Worm (Caenorhabditis elegans) whole organism, early embryonic: ENCODE data around the gene C16D9.3.

Source experiments
- B0310.2 ChIP-seq: sonication (generic microtip); optimal IDR thresholded peaks from 2 replicates; lab custom pipeline; 2016; ENCODE audit warnings: mild to moderate bottlenecking, missing genetic modification characterization, missing compliant biosample characterization
- F13C5.2 ChIP-seq: sonication (generic microtip); optimal IDR thresholded peaks from 2 replicates; lab custom pipeline; 2017; ENCODE audit warnings: mild to moderate bottlenecking, missing genetic modification characterization, inconsistent platforms, missing compliant biosample characterization
- aly-1 ChIP-seq: sonication (generic microtip); optimal IDR thresholded peaks from 2 replicates; lab custom pipeline; 2016; ENCODE audit warnings: missing genetic modification characterization, missing compliant biosample characterization
- ama-1 ChIP-seq: fragments of 150-350 bp; optimal IDR thresholded peaks from 2 replicates; lab custom pipeline; 2014
- ceh-13 ChIP-seq: fragments of 200-800 bp; sonication (Bioruptor generic); optimal IDR thresholded peaks from 2 replicates; lab custom pipeline; 2018; ENCODE audit warnings: mild to moderate bottlenecking, missing genetic modification characterization, missing compliant biosample characterization
- ceh-36 ChIP-seq: sonication (generic microtip); optimal IDR thresholded peaks from 2 replicates; lab custom pipeline; 2016; ENCODE audit warnings: missing genetic modification characterization, inconsistent platforms, missing compliant biosample characterization
- ets-7 ChIP-seq: sonication (generic microtip); optimal IDR thresholded peaks from 2 replicates; lab custom pipeline; 2016; ENCODE audit warnings: missing genotype, missing genetic modification characterization, missing compliant biosample characterization
- flt-1 ChIP-seq: fragments of 200-800 bp; sonication (Bioruptor generic); IDR thresholded peaks from 2 replicates; pipeline ENCODE4 v1.3.6; 2022; ENCODE audit warnings: missing genetic modification characterization, missing compliant biosample characterization
- hmbx-1 ChIP-seq: sonication (generic microtip); optimal IDR thresholded peaks from 2 replicates; lab custom pipeline; 2016; ENCODE audit warnings: mild to moderate bottlenecking, missing genetic modification characterization, missing compliant biosample characterization
- hmg-4 ChIP-seq: fragments of 200-800 bp; sonication (Bioruptor generic); optimal IDR thresholded peaks from 2 replicates; lab custom pipeline; 2018; ENCODE audit warnings: mild to moderate bottlenecking, missing genetic modification characterization, missing compliant biosample characterization
- hnd-1 ChIP-seq: sonication (generic microtip); optimal IDR thresholded peaks from 2 replicates; lab custom pipeline; 2016; ENCODE audit warnings: missing genetic modification characterization, missing compliant biosample characterization
- pes-1 ChIP-seq: fragments of 200-800 bp; sonication (Bioruptor generic); IDR thresholded peaks from 2 replicates; pipeline ENCODE4 v1.3.6; 2022; ENCODE audit warnings: missing genetic modification reagents, missing genetic modification characterization, missing compliant biosample characterization
- scrt-1 ChIP-seq: fragments of 200-800 bp; sonication (Bioruptor generic); IDR thresholded peaks from 2 replicates; pipeline ENCODE4 v1.3.6; 2022; ENCODE audit warnings: missing genetic modification characterization, missing compliant biosample characterization
- sea-1 ChIP-seq: fragments of 200-800 bp; sonication (Bioruptor generic); conservative IDR thresholded peaks from 2 replicates; pipeline ENCODE4 v1.3.6; 2022; ENCODE audit warnings: missing genetic modification characterization, missing compliant biosample characterization
- tbx-11 ChIP-seq: fragments of 200-800 bp; sonication (Bioruptor generic); IDR thresholded peaks from 2 replicates; pipeline ENCODE4 v1.3.6; 2022; ENCODE audit warnings: missing genetic modification characterization, missing compliant biosample characterization
- tbx-37 ChIP-seq: fragments of 200-800 bp; sonication (Bioruptor generic); conservative IDR thresholded peaks from 2 replicates; pipeline ENCODE4 v1.3.6; 2022; ENCODE audit warnings: missing genetic modification reagents, missing genetic modification characterization, missing compliant biosample characterization
- tra-4 ChIP-seq: sonication (generic microtip); optimal IDR thresholded peaks from 2 replicates; lab custom pipeline; 2017; ENCODE audit warnings: missing genetic modification characterization, missing compliant biosample characterization

Gene C16D9.3

DNA sequence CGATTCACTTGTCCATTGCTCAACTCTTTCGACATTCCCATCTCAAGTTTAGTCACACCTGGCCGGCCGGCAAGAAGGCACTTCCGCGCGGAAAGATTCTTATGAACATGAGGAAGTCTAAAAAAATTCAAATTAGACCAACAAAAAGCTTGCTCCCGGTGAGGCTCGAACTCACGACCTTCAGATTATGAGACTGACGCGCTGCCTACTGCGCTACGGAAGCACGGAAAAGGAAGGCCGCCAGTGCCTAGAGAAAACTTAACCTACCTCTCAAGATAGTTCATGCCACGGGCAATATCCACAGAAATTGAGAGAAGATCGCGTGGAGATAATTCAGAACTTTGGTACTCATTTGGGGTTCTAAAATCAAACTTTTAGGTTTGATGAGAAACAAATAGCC, 9.8 kb downstream of the C16D9.3 start:
- TF ChIP-seq hmg-4 (GFP tag; lab: Kevin White, UChicago) (peak; percentile 19), flt-1 (GFP tag; lab: Robert Waterston, UW) (0 out of 2 replicates have a peak, but pooled peaks have one; percentile 44), tbx-37 (GFP tag; lab: Robert Waterston, UW) (0 out of 2 replicates have a peak, but pooled peaks have one; percentile 22), scrt-1 (peak; percentile 60; the same call in 1 of the 2 replicates), ceh-36 (tag; lab: Kevin White, UChicago) (no peak)

DNA sequence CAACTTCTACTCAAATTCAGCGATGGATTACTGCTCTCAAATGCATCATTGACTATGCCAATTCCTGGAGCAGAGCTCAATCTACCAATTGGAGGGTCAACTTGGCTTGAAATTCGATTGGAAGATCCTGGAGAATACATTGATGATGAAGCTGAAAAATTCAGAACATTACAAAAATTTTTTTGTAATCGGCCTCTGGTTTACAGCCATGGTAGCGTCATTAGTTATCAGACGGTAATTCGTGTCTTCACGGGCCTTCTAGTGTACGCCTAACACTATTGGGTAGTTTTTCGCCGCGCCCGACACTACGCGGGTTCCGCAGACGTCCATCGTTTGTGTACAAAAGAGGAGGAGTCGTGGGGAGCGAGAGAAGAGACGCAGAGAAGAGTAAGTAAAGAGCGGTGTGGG, 11.1 kb downstream of the C16D9.3 start:
- TF ChIP-seq F13C5.2 (peak; percentile 57), scrt-1 (no peak), pes-1 (GFP tag; lab: Robert Waterston, UW) (no peak), B0310.2 (tag; lab: Kevin White, UChicago) (no peak), tra-4 (tag; lab: Kevin White, UChicago) (no peak), aly-1 (tag; lab: Kevin White, UChicago) (peak; percentile 8), sea-1 (GFP tag; lab: Robert Waterston, UW) (no peak), flt-1 (GFP tag; lab: Robert Waterston, UW) (no peak), ceh-36 (tag; lab: Kevin White, UChicago) (no peak), hmg-4 (GFP tag; lab: Kevin White, UChicago) (peak; percentile 23), hnd-1 (tag; lab: Kevin White, UChicago) (no peak), ama-1 (lab: Kevin White, UChicago) (peak; percentile 73), ceh-13 (GFP tag; lab: Kevin White, UChicago) (no peak), tbx-11 (GFP tag; lab: Robert Waterston, UW) (peak; percentile 30; the same call in 1 of the 2 replicates), ets-7 (tag; lab: Kevin White, UChicago) (no peak), tbx-37 (GFP tag; lab: Robert Waterston, UW) (no peak), hmbx-1 (tag; lab: Kevin White, UChicago) (no peak)

DNA sequence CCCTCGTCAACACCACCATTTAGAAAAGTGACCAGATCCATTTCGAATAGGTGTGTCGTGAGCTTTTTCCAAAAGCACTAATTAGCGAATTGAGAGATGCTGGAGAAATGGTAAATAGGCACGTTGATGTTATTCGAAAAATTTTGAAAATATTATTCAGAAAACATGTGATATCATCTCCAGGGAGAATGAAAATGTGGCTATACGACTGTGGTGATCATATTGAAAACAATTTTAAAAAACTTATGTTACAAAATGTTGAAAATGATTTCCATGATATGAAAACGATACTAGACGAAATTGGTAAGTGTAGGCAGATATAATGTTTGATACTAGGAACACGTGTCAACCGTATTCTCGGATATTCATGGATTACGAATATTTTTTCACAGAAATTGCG, 13.0 kb downstream of the C16D9.3 start, which contains the start of gene K07C11.10:
K07C11.10 (minus strand) TSS at position 101 of the 400 bp plus-strand sequence.
- TF ChIP-seq hnd-1 (tag; lab: Kevin White, UChicago) (no peak), ceh-36 (tag; lab: Kevin White, UChicago) (no peak), sea-1 (GFP tag; lab: Robert Waterston, UW) (no peak), tra-4 (tag; lab: Kevin White, UChicago) (no peak), hmg-4 (GFP tag; lab: Kevin White, UChicago) (no peak), ceh-13 (GFP tag; lab: Kevin White, UChicago) (no peak), tbx-11 (GFP tag; lab: Robert Waterston, UW) (no peak), F13C5.2 (no peak), pes-1 (GFP tag; lab: Robert Waterston, UW) (no peak), B0310.2 (tag; lab: Kevin White, UChicago) (no peak), scrt-1 (no peak), aly-1 (tag; lab: Kevin White, UChicago) (no peak), flt-1 (GFP tag; lab: Robert Waterston, UW) (no peak), ets-7 (tag; lab: Kevin White, UChicago) (no peak), tbx-37 (GFP tag; lab: Robert Waterston, UW) (no peak), hmbx-1 (tag; lab: Kevin White, UChicago) (no peak), ama-1 (lab: Kevin White, UChicago) (no peak)

DNA sequence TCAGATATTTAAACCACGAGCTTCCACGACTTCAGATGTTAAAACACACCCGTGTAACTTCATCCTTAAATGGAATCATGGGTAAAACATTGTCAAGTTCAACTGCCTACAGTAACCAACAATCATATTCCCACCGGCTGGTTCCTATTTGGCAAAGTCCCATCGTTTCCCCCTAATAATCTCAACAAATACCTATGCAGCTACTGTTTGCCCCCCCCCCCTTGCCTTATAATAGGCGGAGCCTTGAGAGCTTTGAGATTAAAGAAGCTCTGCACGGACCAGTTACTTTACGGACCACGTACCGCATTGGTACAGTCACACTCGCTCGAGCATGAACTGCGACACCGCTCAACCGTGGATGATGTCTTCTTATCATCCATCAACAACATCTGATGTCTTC, 15.2 kb downstream of the C16D9.3 start, which contains the start of gene pax-1:
pax-1 (plus strand) TSS at position 301 of the 400 bp plus-strand sequence.
- TF ChIP-seq ceh-13 (GFP tag; lab: Kevin White, UChicago) (no peak), ets-7 (tag; lab: Kevin White, UChicago) (no peak), aly-1 (tag; lab: Kevin White, UChicago) (no peak), ama-1 (lab: Kevin White, UChicago) (no peak), B0310.2 (tag; lab: Kevin White, UChicago) (no peak), pes-1 (GFP tag; lab: Robert Waterston, UW) (no peak), tra-4 (tag; lab: Kevin White, UChicago) (no peak), tbx-11 (GFP tag; lab: Robert Waterston, UW) (no peak), tbx-37 (GFP tag; lab: Robert Waterston, UW) (no peak), hmbx-1 (tag; lab: Kevin White, UChicago) (no peak)

- TF ChIP-seq ama-1 (lab: Kevin White, UChicago): peak; percentile 22
- no peak for TF ChIP-seq F13C5.2
These were observed 16.4 kb downstream of the C16D9.3 start for ce11 chrV:8223417-8223816.

DNA sequence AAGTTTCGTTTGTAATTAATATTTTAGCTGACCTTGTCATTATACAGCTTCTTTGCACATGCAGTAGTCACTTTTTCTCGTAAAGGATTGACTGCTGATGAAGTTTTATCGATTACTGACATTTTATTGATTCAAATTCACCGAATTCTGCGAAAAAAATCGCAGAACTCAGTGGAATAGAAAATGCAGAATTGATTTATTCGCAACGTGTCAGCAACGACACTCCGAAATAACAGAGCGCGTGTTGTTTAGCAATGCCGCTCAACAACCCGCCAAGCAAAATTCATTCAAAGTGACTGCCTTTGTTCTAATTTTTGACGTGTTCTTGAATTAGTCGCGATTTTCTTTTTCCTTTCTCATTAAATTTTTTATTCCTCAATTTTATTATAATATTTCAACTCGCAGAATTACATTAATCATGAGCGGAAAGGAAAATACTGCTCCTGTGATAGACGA, 18.7 kb downstream of the C16D9.3 start, which contains the start of the genes cogc-6 and air-1:
cogc-6 (minus strand) TSS at position 234 of the 456 bp plus-strand sequence.
air-1 (plus strand) TSS at position 406 of the 456 bp plus-strand sequence.
- TF ChIP-seq F13C5.2: no peak

- TF ChIP-seq F13C5.2 (no peak), hmbx-1 (tag; lab: Kevin White, UChicago) (no peak), ceh-13 (GFP tag; lab: Kevin White, UChicago) (no peak), hmg-4 (GFP tag; lab: Kevin White, UChicago) (no peak), scrt-1 (no peak), ceh-36 (tag; lab: Kevin White, UChicago) (no peak), pes-1 (GFP tag; lab: Robert Waterston, UW) (no peak), tbx-11 (GFP tag; lab: Robert Waterston, UW) (no peak), hnd-1 (tag; lab: Kevin White, UChicago) (no peak), aly-1 (tag; lab: Kevin White, UChicago) (no peak), ama-1 (lab: Kevin White, UChicago) (no peak), flt-1 (GFP tag; lab: Robert Waterston, UW) (no peak), sea-1 (GFP tag; lab: Robert Waterston, UW) (no peak), tra-4 (tag; lab: Kevin White, UChicago) (no peak), tbx-37 (GFP tag; lab: Robert Waterston, UW) (no peak), ets-7 (tag; lab: Kevin White, UChicago) (no peak), B0310.2 (tag; lab: Kevin White, UChicago) (no peak)
These were observed 20.3 kb downstream of the C16D9.3 start for ce11 chrV:8219550-8219949.
